Worm (Caenorhabditis elegans): ENCODE measurements around the gene col-88.

Gene col-88

ce11 chrIII:40580-41113 is at the start of gene col-88:
col-88 (plus strand) TSS chrIII:41063.
- TF ChIP-seq hnd-1 (tag; optimal IDR thresholded peaks at IDR 0.05), result no peak
- no peak for TF ChIP-seq ets-7 (tag; optimal IDR thresholded peaks at IDR 0.05)
- TF ChIP-seq F13C5.2 (tag; optimal IDR thresholded peaks at IDR 0.05), result no peak
- TF ChIP-seq ceh-36 (tag; optimal IDR thresholded peaks at IDR 0.05), result no peak
- no peak for TF ChIP-seq pes-1 (GFP tag; IDR thresholded peaks at IDR 0.05)
- TF ChIP-seq aly-1 (tag; optimal IDR thresholded peaks at IDR 0.05), result no peak
- no peak for TF ChIP-seq hmbx-1 (tag; optimal IDR thresholded peaks at IDR 0.05)
- TF ChIP-seq ama-1 (optimal IDR thresholded peaks at IDR 0.05), result no peak
- TF ChIP-seq tbx-37 (GFP tag; conservative IDR thresholded peaks at IDR 0.05), result no peak
- no peak for TF ChIP-seq sea-1 (GFP tag; conservative IDR thresholded peaks at IDR 0.05)
- no peak for TF ChIP-seq ceh-13 (GFP tag; optimal IDR thresholded peaks at IDR 0.05)
- TF ChIP-seq tbx-11 (GFP tag; IDR thresholded peaks at IDR 0.05), result no peak
- no peak for TF ChIP-seq scrt-1 (GFP tag; IDR thresholded peaks at IDR 0.05)
- no peak for TF ChIP-seq B0310.2 (tag; optimal IDR thresholded peaks at IDR 0.05)
- no peak for TF ChIP-seq flt-1 (GFP tag; IDR thresholded peaks at IDR 0.05)
- no peak for TF ChIP-seq tra-4 (tag; optimal IDR thresholded peaks at IDR 0.05)

- TF ChIP-seq sea-1 (GFP tag; conservative IDR thresholded peaks at IDR 0.05) (no peak), scrt-1 (GFP tag; IDR thresholded peaks at IDR 0.05) (no peak), aly-1 (tag; optimal IDR thresholded peaks at IDR 0.05) (no peak), ceh-13 (GFP tag; optimal IDR thresholded peaks at IDR 0.05) (no peak), hnd-1 (tag; optimal IDR thresholded peaks at IDR 0.05) (no peak), ets-7 (tag; optimal IDR thresholded peaks at IDR 0.05) (no peak), ceh-36 (tag; optimal IDR thresholded peaks at IDR 0.05) (no peak), flt-1 (GFP tag; IDR thresholded peaks at IDR 0.05) (no peak), pes-1 (GFP tag; IDR thresholded peaks at IDR 0.05) (no peak), hmbx-1 (tag; optimal IDR thresholded peaks at IDR 0.05) (no peak), tra-4 (tag; optimal IDR thresholded peaks at IDR 0.05) (no peak), tbx-37 (GFP tag; conservative IDR thresholded peaks at IDR 0.05) (no peak), B0310.2 (tag; optimal IDR thresholded peaks at IDR 0.05) (no peak)
These were observed 37.9 kb upstream of the col-88 start, which contains the start of the genes fbxa-6, cTel54X.2 and npr-30 for ce11 chrIII:2919-3371. fbxa-6 (minus strand) TSS chrIII:3097. cTel54X.2 (plus strand) TSS chrIII:3278. npr-30 (plus strand) TSS chrIII:3321.

- TF ChIP-seq tra-4 (tag; optimal IDR thresholded peaks at IDR 0.05), result no peak
- no peak for TF ChIP-seq ceh-13 (GFP tag; optimal IDR thresholded peaks at IDR 0.05)
- TF ChIP-seq ama-1 (optimal IDR thresholded peaks at IDR 0.05), result no peak
- TF ChIP-seq ceh-36 (tag; optimal IDR thresholded peaks at IDR 0.05), result no peak
These were observed 26.7 kb upstream of the col-88 start for ce11 chrIII:14175-14574.

ce11 chrIII:14671-15070 is 26.2 kb upstream of the col-88 start, which contains the start of gene nhr-80:
nhr-80 (minus strand) TSS chrIII:14869.
- TF ChIP-seq scrt-1 (GFP tag; IDR thresholded peaks at IDR 0.05) (no peak), ceh-36 (tag; optimal IDR thresholded peaks at IDR 0.05) (no peak), ama-1 (optimal IDR thresholded peaks at IDR 0.05) (no peak), pes-1 (GFP tag; IDR thresholded peaks at IDR 0.05) (no peak), B0310.2 (tag; optimal IDR thresholded peaks at IDR 0.05) (no peak), hmg-4 (GFP tag; optimal IDR thresholded peaks at IDR 0.05) (no peak), sea-1 (GFP tag; conservative IDR thresholded peaks at IDR 0.05) (no peak), flt-1 (GFP tag; IDR thresholded peaks at IDR 0.05) (no peak), aly-1 (tag; optimal IDR thresholded peaks at IDR 0.05) (no peak), ceh-13 (GFP tag; optimal IDR thresholded peaks at IDR 0.05) (no peak), tra-4 (tag; optimal IDR thresholded peaks at IDR 0.05) (no peak), tbx-37 (GFP tag; conservative IDR thresholded peaks at IDR 0.05) (no peak)

ce11 chrIII:15224-15822 is 25.5 kb upstream of the col-88 start, which contains the start of gene H10E21.1:
H10E21.1 (plus strand) TSS chrIII:15772.
- no peak for TF ChIP-seq hnd-1 (tag; optimal IDR thresholded peaks at IDR 0.05)
- no peak for TF ChIP-seq B0310.2 (tag; optimal IDR thresholded peaks at IDR 0.05)
- TF ChIP-seq aly-1 (tag; optimal IDR thresholded peaks at IDR 0.05), result no peak
- no peak for TF ChIP-seq F13C5.2 (tag; optimal IDR thresholded peaks at IDR 0.05)
- no peak for TF ChIP-seq ceh-13 (GFP tag; optimal IDR thresholded peaks at IDR 0.05)
- no peak for TF ChIP-seq ama-1 (optimal IDR thresholded peaks at IDR 0.05)
- no peak for TF ChIP-seq tbx-37 (GFP tag; conservative IDR thresholded peaks at IDR 0.05)
- TF ChIP-seq hmbx-1 (tag; optimal IDR thresholded peaks at IDR 0.05), result no peak
- no peak for TF ChIP-seq ceh-36 (tag; optimal IDR thresholded peaks at IDR 0.05)
- no peak for TF ChIP-seq flt-1 (GFP tag; IDR thresholded peaks at IDR 0.05)
- no peak for TF ChIP-seq tbx-11 (GFP tag; IDR thresholded peaks at IDR 0.05)
- no peak for TF ChIP-seq ets-7 (tag; optimal IDR thresholded peaks at IDR 0.05)

DNA sequence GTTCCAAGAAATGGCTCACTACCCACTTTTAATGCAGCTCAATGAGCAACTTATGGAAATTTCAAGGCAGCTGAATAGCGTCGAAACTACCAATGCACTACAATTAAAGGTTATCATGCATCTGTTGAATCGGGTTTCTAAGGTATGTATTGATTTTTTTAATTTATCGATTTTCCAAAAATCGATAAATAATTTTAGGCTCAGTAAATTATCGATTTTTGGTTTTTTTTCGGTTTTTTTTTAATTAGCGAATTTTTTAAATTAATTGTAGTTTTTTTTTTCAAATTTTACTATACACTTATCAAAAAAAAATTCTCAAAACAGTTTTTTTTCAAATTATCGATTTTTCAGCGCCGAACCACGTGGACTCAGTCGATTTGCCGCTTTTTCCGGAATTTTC is 24.1 kb upstream of the col-88 start:
- TF ChIP-seq tbx-11 (GFP tag; IDR thresholded peaks at IDR 0.05), result no peak
- TF ChIP-seq F13C5.2 (tag; optimal IDR thresholded peaks at IDR 0.05), result no peak
- TF ChIP-seq tbx-37 (GFP tag; conservative IDR thresholded peaks at IDR 0.05), result no peak
- no peak for TF ChIP-seq ceh-13 (GFP tag; optimal IDR thresholded peaks at IDR 0.05)
- TF ChIP-seq scrt-1 (GFP tag; IDR thresholded peaks at IDR 0.05), result no peak
- TF ChIP-seq sea-1 (GFP tag; conservative IDR thresholded peaks at IDR 0.05), result no peak
- TF ChIP-seq tra-4 (tag; optimal IDR thresholded peaks at IDR 0.05), result no peak
- TF ChIP-seq pes-1 (GFP tag; IDR thresholded peaks at IDR 0.05), result no peak
- no peak for TF ChIP-seq B0310.2 (tag; optimal IDR thresholded peaks at IDR 0.05)

ce11 chrIII:17558-17957 is 23.3 kb upstream of the col-88 start:
- TF ChIP-seq ets-7 (tag; optimal IDR thresholded peaks at IDR 0.05) (no peak), sea-1 (GFP tag; conservative IDR thresholded peaks at IDR 0.05) (no peak), scrt-1 (GFP tag; IDR thresholded peaks at IDR 0.05) (no peak), hmg-4 (GFP tag; optimal IDR thresholded peaks at IDR 0.05) (no peak), flt-1 (GFP tag; IDR thresholded peaks at IDR 0.05) (no peak), F13C5.2 (tag; optimal IDR thresholded peaks at IDR 0.05) (no peak), hmbx-1 (tag; optimal IDR thresholded peaks at IDR 0.05) (no peak)

Measured in whole organism, early embryonic.